Fruit fly (Drosophila melanogaster) whole organism, wandering third instar larva: ENCODE measurements around the gene PH4alphaNE2.

Source experiments
- CrebA ChIP-seq: fragments of 200-800 bp; sonication (Bioruptor generic); optimal IDR thresholded peaks from 2 replicates; lab custom pipeline; 2016; ENCODE audit warnings: missing biosample characterization, mild to moderate bottlenecking, missing genetic modification characterization, borderline replicate concordance
- Dif ChIP-seq: fragments of 200-275, 200-300 bp; sonication (Bioruptor generic); optimal IDR thresholded peaks from 2 replicates; lab custom pipeline; 2018; ENCODE audit warnings: missing biosample characterization, missing genetic modification characterization; ENCODE audit not compliant: partially characterized antibody
- HLH106 ChIP-seq: fragments of 200-800 bp; optimal IDR thresholded peaks from 3 replicates; lab custom pipeline; 2019; ENCODE audit warnings: missing biosample characterization, mild to moderate bottlenecking, missing genetic modification characterization, moderate library complexity
- Hr78 ChIP-seq: fragments of >200 bp; optimal IDR thresholded peaks from 2 replicates; lab custom pipeline; 2017; ENCODE audit warnings: missing biosample characterization, missing genetic modification characterization
- N ChIP-seq: fragments of >200 bp; optimal IDR thresholded peaks from 2 replicates; lab custom pipeline; 2018; ENCODE audit warnings: missing biosample characterization, missing external identifiers, missing genetic modification characterization
- br ChIP-seq: fragments of 200-800 bp; sonication (Bioruptor generic); optimal IDR thresholded peaks from 2 replicates; lab custom pipeline; 2016; ENCODE audit warnings: missing biosample characterization, missing genetic modification characterization
- brk ChIP-seq: fragments of 200-800 bp; sonication (Bioruptor generic); optimal IDR thresholded peaks from 2 replicates; lab custom pipeline; 2016; ENCODE audit warnings: missing biosample characterization, mild to moderate bottlenecking, missing genetic modification characterization
- fru ChIP-seq: fragments of 200-800 bp; sonication (Bioruptor generic); optimal IDR thresholded peaks from 3 replicates; lab custom pipeline; 2016; ENCODE audit warnings: missing biosample characterization, mild to moderate bottlenecking, missing genetic modification characterization
- h ChIP-seq: fragments of 200-800 bp; sonication (Bioruptor generic); optimal IDR thresholded peaks from 3 replicates; lab custom pipeline; 2016; ENCODE audit warnings: missing biosample characterization, mild to moderate bottlenecking, missing genetic modification characterization
- lola ChIP-seq: fragments of >200 bp; optimal IDR thresholded peaks from 2 replicates; lab custom pipeline; 2017; ENCODE audit warnings: missing biosample characterization, missing genetic modification characterization
- pan ChIP-seq: fragments of >200 bp; optimal IDR thresholded peaks from 2 replicates; lab custom pipeline; 2017
- sv ChIP-seq: fragments of 200-800 bp; sonication (Bioruptor generic); optimal IDR thresholded peaks from 3 replicates; lab custom pipeline; 2016; ENCODE audit warnings: missing biosample characterization, missing genetic modification characterization
- usp ChIP-seq: fragments of >200 bp; optimal IDR thresholded peaks from 2 replicates; lab custom pipeline; 2017; ENCODE audit warnings: missing biosample characterization, missing genetic modification characterization
- woc ChIP-seq: sonication (Bioruptor generic); optimal IDR thresholded peaks from 2 replicates; lab custom pipeline; 2016; ENCODE audit warnings: missing biosample characterization, mild to moderate bottlenecking, missing genetic modification characterization

DNA sequence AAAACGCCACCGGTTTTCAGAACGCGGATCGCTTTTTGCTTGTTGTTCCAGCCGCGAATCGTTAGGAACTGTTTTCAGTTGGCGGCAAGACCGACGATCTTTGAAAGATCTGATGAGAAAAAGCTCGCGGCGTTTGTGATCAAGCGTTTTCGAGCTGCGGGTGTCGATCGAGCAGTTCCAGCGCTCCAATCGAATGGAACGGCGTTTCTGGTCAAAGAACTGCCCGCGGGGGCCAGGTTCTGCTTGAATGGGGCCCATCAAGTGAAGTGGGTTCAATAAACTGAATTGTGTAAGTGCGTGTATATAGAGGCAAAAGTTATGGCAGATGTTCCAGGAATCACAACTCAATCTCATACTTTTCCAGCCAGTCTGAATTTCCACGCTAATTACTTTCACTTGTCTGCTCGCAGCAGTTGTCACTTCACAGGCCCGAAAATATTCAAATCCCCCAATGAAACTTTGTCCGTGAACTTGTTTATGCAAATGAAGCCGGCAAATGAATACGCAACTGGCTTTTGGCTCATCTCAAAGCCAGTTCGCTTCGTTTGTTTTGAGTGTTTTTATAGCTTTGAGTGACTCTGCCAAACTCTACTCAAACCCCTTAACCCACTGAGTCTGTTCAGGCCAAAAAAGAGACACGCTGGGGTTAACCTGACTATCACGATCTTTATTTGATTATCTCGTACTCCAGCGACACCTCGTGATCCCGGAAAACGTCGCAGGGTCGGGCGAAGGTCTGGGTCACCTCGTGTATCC lies 15.7 kb downstream of the PH4alphaNE2 start, which contains the start of gene PH4alphaMP:
- TF ChIP-seq br (GFP tag; lab: Kevin White, UChicago) (no peak), Hr78 (GFP tag; lab: Kevin White, UChicago) (no peak), fru (GFP tag; lab: Kevin White, UChicago) (no peak), sv (GFP tag; lab: Kevin White, UChicago) (no peak), h (GFP tag; lab: Kevin White, UChicago) (no peak), lola (GFP tag; lab: Kevin White, UChicago) (no peak), HLH106 (no peak), N (GFP tag; lab: Kevin White, UChicago) (no peak), usp (GFP tag; lab: Kevin White, UChicago) (no peak), Dif (GFP tag; lab: Kevin White, UChicago) (no peak), pan (lab: Kevin White, UChicago) (no peak), CrebA (GFP tag; lab: Kevin White, UChicago) (no peak), woc (GFP tag; lab: Kevin White, UChicago) (no peak), brk (GFP tag; lab: Kevin White, UChicago) (no peak)
